Worm (Caenorhabditis elegans): ENCODE data around the gene nstp-10.

Gene nstp-10

DNA sequence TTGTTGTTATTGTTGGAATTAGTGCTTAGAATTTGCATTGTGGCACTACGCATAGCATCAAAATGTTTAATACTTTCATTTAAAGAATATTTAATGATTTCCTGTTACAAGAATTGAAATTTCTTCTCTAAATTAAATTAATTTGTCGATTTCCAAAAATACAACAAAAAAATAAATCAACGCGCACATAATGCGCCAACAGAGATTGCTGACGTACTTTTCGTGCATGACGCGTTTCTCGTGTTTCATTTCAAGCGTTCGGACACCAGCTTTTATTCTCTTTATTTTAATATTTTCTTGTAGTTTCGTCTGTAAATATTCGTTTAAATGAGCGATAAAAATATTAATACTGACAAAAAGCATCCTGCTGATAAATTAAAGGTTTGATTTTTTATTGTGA is 36.0 kb downstream of the nstp-10 start, which contains the start of gene eif-2Bdelta (continued):
- peak; percentile 7 for TF ChIP-seq duxl-1 (tag; optimal IDR thresholded peaks at IDR 0.05; ENCODE audit: poor library complexity)
- TF ChIP-seq nhr-10 (tag; optimal IDR thresholded peaks at IDR 0.05): no peak
- TF ChIP-seq zip-11 (GFP tag; IDR thresholded peaks at IDR 0.05): no peak
- TF ChIP-seq lin-15B (tag; optimal IDR thresholded peaks at IDR 0.05): no peak
- no peak for TF ChIP-seq sdz-12 (GFP tag; optimal IDR thresholded peaks at IDR 0.05)
- no peak for TF ChIP-seq nhr-77 (tag; optimal IDR thresholded peaks at IDR 0.05)
- no peak for TF ChIP-seq daf-19 (GFP tag; conservative IDR thresholded peaks at IDR 0.05)
- TF ChIP-seq hlh-30 (tag; optimal IDR thresholded peaks at IDR 0.05; ENCODE audit: insufficient read depth): peak; percentile 10
- TF ChIP-seq Y75B8A.6 (GFP tag; IDR thresholded peaks at IDR 0.05): no peak
- TF ChIP-seq ceh-44 (GFP tag; IDR thresholded peaks at IDR 0.05): no peak
- TF ChIP-seq arid-1 (GFP tag; conservative IDR thresholded peaks at IDR 0.05): 0 out of 2 replicates have a peak, but pooled peaks have one; percentile 10
- no peak for TF ChIP-seq ZK337.2 (GFP tag; IDR thresholded peaks at IDR 0.05)
- no peak for TF ChIP-seq F10B5.3 (tag; optimal IDR thresholded peaks at IDR 0.05)
- no peak for TF ChIP-seq vab-7 (GFP tag; IDR thresholded peaks at IDR 0.05)
- no peak for TF ChIP-seq nhr-42 (GFP tag; IDR thresholded peaks at IDR 0.05)
- peak; percentile 23 for TF ChIP-seq ztf-7 (tag; optimal IDR thresholded peaks at IDR 0.05)
- peak; percentile 47 for TF ChIP-seq dve-1 (tag; optimal IDR thresholded peaks at IDR 0.05; ENCODE audit: insufficient read depth)
- TF ChIP-seq nhr-102 (tag; optimal IDR thresholded peaks at IDR 0.05): peak; percentile 49
- TF ChIP-seq pha-4 (GFP tag; IDR thresholded peaks at IDR 0.05): no peak
- TF ChIP-seq pha-4 (tag; optimal IDR thresholded peaks at IDR 0.05): no peak
- no peak for TF ChIP-seq tra-1 (GFP tag; IDR thresholded peaks at IDR 0.05)
- no peak for TF ChIP-seq daf-16 (GFP tag; optimal IDR thresholded peaks at IDR 0.05)
- TF ChIP-seq daf-16 (tag; optimal IDR thresholded peaks at IDR 0.05): peak; percentile 46
- TF ChIP-seq dmd-6 (GFP tag; IDR thresholded peaks at IDR 0.05): peak; percentile 38; the same call in 1 of the 2 replicates
- TF ChIP-seq lsy-2 (tag; optimal IDR thresholded peaks at IDR 0.05): peak in 1 of 2 experiments; percentile 66
- no peak for TF ChIP-seq nhr-237 (tag; optimal IDR thresholded peaks at IDR 0.05)
- peak; percentile 45 for TF ChIP-seq rbr-2 (tag; optimal IDR thresholded peaks at IDR 0.05)
- no peak for TF ChIP-seq ceh-28 (tag; optimal IDR thresholded peaks at IDR 0.05)
- no peak for TF ChIP-seq pqm-1 (tag; optimal IDR thresholded peaks at IDR 0.05)
- no peak for TF ChIP-seq unc-39 (tag; optimal IDR thresholded peaks at IDR 0.05)
- TF ChIP-seq aly-2 (tag; optimal IDR thresholded peaks at IDR 0.05): no peak
- TF ChIP-seq ces-1 (GFP tag; optimal IDR thresholded peaks at IDR 0.05): no peak
- TF ChIP-seq ceh-20 (GFP tag; IDR thresholded peaks at IDR 0.05): no peak
- TF ChIP-seq nhr-11 (tag; optimal IDR thresholded peaks at IDR 0.05): no peak
- no peak for TF ChIP-seq php-3 (GFP tag; IDR thresholded peaks at IDR 0.05)
- TF ChIP-seq saeg-2 (GFP tag; IDR thresholded peaks at IDR 0.05): no peak
- no peak for TF ChIP-seq Y5F2A.4 (GFP tag; optimal IDR thresholded peaks at IDR 0.05)
- TF ChIP-seq fos-1 (tag; optimal IDR thresholded peaks at IDR 0.05): no peak
- no peak for TF ChIP-seq tag-97 (GFP tag; IDR thresholded peaks at IDR 0.05)
- no peak for TF ChIP-seq zfp-2 (tag; optimal IDR thresholded peaks at IDR 0.05)
- no peak for TF ChIP-seq lin-13 (GFP tag; optimal IDR thresholded peaks at IDR 0.05)
- TF ChIP-seq lin-29 (GFP tag; IDR thresholded peaks at IDR 0.05): no peak
- TF ChIP-seq dpl-1 (GFP tag; optimal IDR thresholded peaks at IDR 0.05): peak; percentile 69
- TF ChIP-seq unc-130 (GFP tag; optimal IDR thresholded peaks at IDR 0.05): no peak
- TF ChIP-seq jun-1 (tag; optimal IDR thresholded peaks at IDR 0.05): no peak
- TF ChIP-seq nhr-41 (GFP tag; IDR thresholded peaks at IDR 0.05): no peak

Data from whole organism, L4 larva.